Worm (Caenorhabditis elegans): ENCODE data around the gene F20A1.2.

The F20A1.2 gene

ce11 chrV:7017059-7017458 is 29.0 kb upstream of the F20A1.2 start, which contains the start of gene srsx-32:
Gene srsx-32, plus strand, starts transcription at chrV:7017359.
- TF ChIP-seq gmeb-1 (tag; optimal IDR thresholded peaks at IDR 0.05), result no peak
- TF ChIP-seq nhr-21 (tag; optimal IDR thresholded peaks at IDR 0.05), result no peak
- no peak for TF ChIP-seq lin-11 (tag; optimal IDR thresholded peaks at IDR 0.05)
- TF ChIP-seq fos-1 (tag; optimal IDR thresholded peaks at IDR 0.05), result no peak
- no peak for TF ChIP-seq lin-13 (GFP tag; optimal IDR thresholded peaks at IDR 0.05)
- TF ChIP-seq nhr-237 (tag; optimal IDR thresholded peaks at IDR 0.05), result no peak
- no peak for TF ChIP-seq nhr-11 (tag; optimal IDR thresholded peaks at IDR 0.05)
- no peak for TF ChIP-seq R02D3.7 (tag; optimal IDR thresholded peaks at IDR 0.05)

DNA sequence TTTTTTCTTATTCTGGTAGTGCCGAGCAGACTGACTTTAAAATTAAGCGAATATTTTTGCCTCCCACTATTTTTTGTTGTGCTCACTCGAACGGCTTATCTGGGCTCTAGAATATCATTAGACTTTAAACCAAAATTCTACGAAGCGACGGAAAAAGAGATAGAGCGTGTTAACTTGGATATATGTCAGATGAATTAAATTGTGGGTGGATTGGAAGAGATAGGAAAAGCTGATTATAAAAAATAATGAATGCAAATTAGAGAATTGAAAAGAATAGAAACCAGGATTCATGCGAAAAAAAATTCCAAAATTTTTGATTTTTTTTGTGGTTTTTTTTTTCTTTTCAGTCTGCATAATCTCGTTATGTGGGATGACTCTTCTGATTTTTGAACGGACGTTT is 24.3 kb upstream of the F20A1.2 start, which contains the start of gene F20A1.4:
F20A1.4 (minus strand) TSS at position 101 of the 400 bp plus-strand sequence.
- TF ChIP-seq nhr-6 (tag; optimal IDR thresholded peaks at IDR 0.05) (no peak), ZK546.5 (tag; optimal IDR thresholded peaks at IDR 0.05) (no peak), zag-1 (tag; optimal IDR thresholded peaks at IDR 0.05) (no peak), nhr-77 (tag; optimal IDR thresholded peaks at IDR 0.05) (no peak), ama-1 (optimal IDR thresholded peaks at IDR 0.05) (no peak)

ce11 chrV:7022981-7023380 is 23.1 kb upstream of the F20A1.2 start:
- TF ChIP-seq sma-3 (GFP tag; optimal IDR thresholded peaks at IDR 0.05) (no peak), ceh-16 (tag; optimal IDR thresholded peaks at IDR 0.05) (no peak), nhr-21 (tag; optimal IDR thresholded peaks at IDR 0.05) (no peak), lin-39 (tag; optimal IDR thresholded peaks at IDR 0.05) (no peak), mdl-1 (tag; optimal IDR thresholded peaks at IDR 0.05) (no peak), fos-1 (tag; optimal IDR thresholded peaks at IDR 0.05) (no peak), alr-1 (tag; optimal IDR thresholded peaks at IDR 0.05) (no peak), ztf-1 (GFP tag; conservative IDR thresholded peaks at IDR 0.05) (no peak), dmd-4 (tag; optimal IDR thresholded peaks at IDR 0.05) (no peak), blmp-1 (tag; optimal IDR thresholded peaks at IDR 0.05; ENCODE audit: insufficient read depth) (no peak), gmeb-1 (tag; optimal IDR thresholded peaks at IDR 0.05) (no peak)

DNA sequence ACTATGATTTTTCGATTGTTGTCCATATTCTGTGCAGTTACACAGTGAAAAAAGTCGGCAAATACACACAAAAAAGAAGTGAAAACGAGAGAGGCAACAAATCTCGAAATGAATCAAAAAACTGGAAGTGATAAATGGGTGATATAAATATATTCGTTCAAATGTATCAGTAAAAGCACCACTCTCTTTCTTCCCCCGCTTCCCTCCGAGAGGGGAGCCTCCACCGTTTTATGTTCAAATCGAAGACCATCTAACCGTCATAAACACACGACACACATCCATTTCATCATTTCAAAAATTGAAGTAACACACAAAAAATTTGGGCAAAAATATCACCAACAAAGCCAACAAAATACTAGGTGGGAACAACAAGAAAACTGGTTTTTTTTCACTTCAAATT is 19.1 kb upstream of the F20A1.2 start, which contains the start of gene F20A1.6:
F20A1.6 (minus strand) TSS at position 101 of the 400 bp plus-strand sequence.
- TF ChIP-seq unc-55 (GFP tag; optimal IDR thresholded peaks at IDR 0.05) (no peak), F13H6.1 (tag; optimal IDR thresholded peaks at IDR 0.05) (no peak), aly-2 (tag; optimal IDR thresholded peaks at IDR 0.05) (no peak), nhr-25 (tag; optimal IDR thresholded peaks at IDR 0.05) (no peak), nhr-12 (tag; optimal IDR thresholded peaks at IDR 0.05) (no peak), nhr-10 (tag; optimal IDR thresholded peaks at IDR 0.05) (no peak), fos-1 (tag; optimal IDR thresholded peaks at IDR 0.05) (no peak), lin-39 (tag; optimal IDR thresholded peaks at IDR 0.05) (no peak), ztf-11 (tag; optimal IDR thresholded peaks at IDR 0.05) (no peak), sem-4 (tag; optimal IDR thresholded peaks at IDR 0.05) (no peak), unc-39 (tag; optimal IDR thresholded peaks at IDR 0.05) (no peak)

DNA sequence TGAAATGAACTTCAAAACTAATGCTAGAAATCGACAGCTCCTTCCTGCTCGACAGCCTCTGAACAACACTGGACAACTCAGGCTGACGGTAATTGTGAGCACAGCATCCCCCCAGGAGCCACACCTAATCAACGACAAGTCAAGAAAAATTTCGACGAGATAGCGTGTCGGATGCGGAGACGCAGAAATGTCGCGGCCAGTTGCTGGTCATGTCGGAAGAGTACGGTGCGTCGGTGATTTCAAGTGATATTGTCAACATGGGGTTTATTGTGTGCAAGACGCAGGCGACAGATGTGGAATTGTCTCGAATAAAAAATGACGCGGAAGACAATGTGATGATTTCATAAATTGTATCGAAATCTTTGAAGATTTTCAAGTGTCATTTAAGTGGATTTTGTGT is 9.6 kb upstream of the F20A1.2 start, which contains the start of gene twk-11:
twk-11 (minus strand) TSS at position 101 of the 400 bp plus-strand sequence.
- no peak for TF ChIP-seq lin-13 (GFP tag; optimal IDR thresholded peaks at IDR 0.05)
- no peak for TF ChIP-seq mab-5 (tag; optimal IDR thresholded peaks at IDR 0.05)
- no peak for TF ChIP-seq C34F6.9 (tag; optimal IDR thresholded peaks at IDR 0.05)
- no peak for TF ChIP-seq nhr-237 (tag; optimal IDR thresholded peaks at IDR 0.05)
- TF ChIP-seq ztf-11 (tag; optimal IDR thresholded peaks at IDR 0.05), result no peak
- TF ChIP-seq sma-3 (GFP tag; optimal IDR thresholded peaks at IDR 0.05), result no peak
- no peak for TF ChIP-seq nhr-11 (tag; optimal IDR thresholded peaks at IDR 0.05)
- no peak for TF ChIP-seq ztf-1 (GFP tag; conservative IDR thresholded peaks at IDR 0.05)
- TF ChIP-seq fos-1 (tag; optimal IDR thresholded peaks at IDR 0.05), result no peak
- TF ChIP-seq lin-11 (tag; optimal IDR thresholded peaks at IDR 0.05), result no peak
- no peak for TF ChIP-seq egl-27 (tag; optimal IDR thresholded peaks at IDR 0.05)
- TF ChIP-seq ceh-16 (tag; optimal IDR thresholded peaks at IDR 0.05), result no peak
- TF ChIP-seq blmp-1 (tag; optimal IDR thresholded peaks at IDR 0.05; ENCODE audit: insufficient read depth), result no peak
- no peak for TF ChIP-seq ztf-4 (tag; optimal IDR thresholded peaks at IDR 0.05)
- no peak for TF ChIP-seq mbf-1 (tag; optimal IDR thresholded peaks at IDR 0.05)
- TF ChIP-seq dmd-4 (tag; optimal IDR thresholded peaks at IDR 0.05), result no peak

Data from whole organism, L2 larva.